Fruit fly (Drosophila melanogaster): ENCODE data around the gene ArgRS.

Gene ArgRS

DNA sequence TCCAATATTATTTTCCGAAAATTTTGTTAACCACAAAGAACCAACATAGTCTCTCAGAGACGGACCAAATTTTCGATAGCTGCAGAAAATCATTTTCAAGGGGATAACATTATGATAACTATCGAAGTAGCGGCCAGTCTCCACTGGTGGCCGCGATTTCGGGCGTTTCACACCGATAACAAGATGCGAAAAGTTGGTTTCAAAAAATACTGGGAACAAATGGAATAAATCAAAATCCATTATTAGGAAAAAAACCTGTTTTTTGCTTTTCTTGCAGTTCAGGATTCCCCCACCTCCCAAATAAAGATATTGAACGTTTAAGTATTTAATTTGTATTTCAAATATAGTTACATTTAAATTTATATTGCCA, 43.3 kb upstream of the ArgRS start, which contains the start of gene tay (continued):
- TF ChIP-seq tup (GFP tag; optimal IDR thresholded peaks at IDR 0.05) (no peak), cg (GFP tag; optimal IDR thresholded peaks at IDR 0.05) (no peak), CG6254 (GFP tag; optimal IDR thresholded peaks at IDR 0.05) (no peak), Ssrp (tag; optimal IDR thresholded peaks at IDR 0.05) (no peak), CG34224 (GFP tag; IDR thresholded peaks at IDR 0.05; ENCODE audit: partially characterized antibody) (peak; percentile 28; the same call in 1 of the 3 replicates), D19B (GFP tag; optimal IDR thresholded peaks at IDR 0.05) (no peak), vnd (GFP tag; IDR thresholded peaks at IDR 0.05; ENCODE audit: partially characterized antibody) (peak; percentile 63), fu2 (GFP tag; optimal IDR thresholded peaks at IDR 0.05) (no peak), Fer1 (GFP tag; optimal IDR thresholded peaks at IDR 0.05) (no peak), Neu2 (GFP tag; optimal IDR thresholded peaks at IDR 0.05; ENCODE audit: borderline replicate concordance) (no peak), HmgD (GFP tag; optimal IDR thresholded peaks at IDR 0.05) (peak; percentile 10), danr (GFP tag; IDR thresholded peaks at IDR 0.05) (no peak), CG10959 (GFP tag; IDR thresholded peaks at IDR 0.05) (no peak), CG17802 (tag; optimal IDR thresholded peaks at IDR 0.05) (peak; percentile 79), CG12744 (GFP tag; optimal IDR thresholded peaks at IDR 0.05) (no peak), CG12071 (GFP tag; optimal IDR thresholded peaks at IDR 0.05) (no peak), CoRest (tag; optimal IDR thresholded peaks at IDR 0.05) (no peak), Deaf1 (tag; optimal IDR thresholded peaks at IDR 0.05) (no peak), CG4617 (GFP tag; optimal IDR thresholded peaks at IDR 0.05; ENCODE audit: borderline replicate concordance) (peak; percentile 43), Side (GFP tag; optimal IDR thresholded peaks at IDR 0.05) (no peak), ewg (GFP tag; optimal IDR thresholded peaks at IDR 0.05) (no peak), NC2β (GFP tag; optimal IDR thresholded peaks at IDR 0.05) (peak; percentile 8), CG1602 (GFP tag; optimal IDR thresholded peaks at IDR 0.05) (no peak), CG7745 (tag; optimal IDR thresholded peaks at IDR 0.05) (no peak), CG7556 (GFP tag; optimal IDR thresholded peaks at IDR 0.05) (no peak), croc (GFP tag; conservative IDR thresholded peaks at IDR 0.05) (no peak), Lhr (GFP tag; optimal IDR thresholded peaks at IDR 0.05) (peak; percentile 47), CG11093 (GFP tag; IDR thresholded peaks at IDR 0.05) (no peak), dmrt11E (tag; optimal IDR thresholded peaks at IDR 0.05) (no peak), CG12942 (GFP tag; optimal IDR thresholded peaks at IDR 0.05) (no peak), CG18476 (GFP tag; optimal IDR thresholded peaks at IDR 0.05) (no peak), Bgb (GFP tag; IDR thresholded peaks at IDR 0.05; ENCODE audit: partially characterized antibody) (peak; percentile 84), Vsx1 (GFP tag; optimal IDR thresholded peaks at IDR 0.05) (no peak), CHES-1-like (GFP tag; optimal IDR thresholded peaks at IDR 0.05) (peak; percentile 1), CG14441 (GFP tag; IDR thresholded peaks at IDR 0.05) (no peak), CG9609 (GFP tag; optimal IDR thresholded peaks at IDR 0.05) (no peak), CG10321 (GFP tag; IDR thresholded peaks at IDR 0.05) (no peak), lbe (GFP tag; optimal IDR thresholded peaks at IDR 0.05) (no peak), unc-4 (GFP tag; IDR thresholded peaks at IDR 0.05; ENCODE audit: partially characterized antibody) (peak; percentile 49), Gug (GFP tag; IDR thresholded peaks at IDR 0.05) (no peak; the same call in 3 of the 4 replicates), C15 (GFP tag; IDR thresholded peaks at IDR 0.05) (no peak), CG11695 (GFP tag; IDR thresholded peaks at IDR 0.05) (no peak), Dref (GFP tag; IDR thresholded peaks at IDR 0.05) (peak; percentile 81), cato (GFP tag; optimal IDR thresholded peaks at IDR 0.05; ENCODE audit: borderline replicate concordance) (no peak), CG11504 (tag; optimal IDR thresholded peaks at IDR 0.05) (no peak), pnt (GFP tag; optimal IDR thresholded peaks at IDR 0.05) (no peak), CkIIα-i1 (GFP tag; IDR thresholded peaks at IDR 0.05) (no peak), CG6791 (GFP tag; IDR thresholded peaks at IDR 0.05; ENCODE audit: partially characterized antibody) (peak; percentile 64; the same call in 2 of the 3 replicates), tna (GFP tag; IDR thresholded peaks at IDR 0.05; ENCODE audit: partially characterized antibody) (peak; percentile 56; the same call in 1 of the 2 replicates), Optix (GFP tag; IDR thresholded peaks at IDR 0.05) (no peak), disco-r (GFP tag; optimal IDR thresholded peaks at IDR 0.05) (no peak)
